Worm (Caenorhabditis elegans) whole organism, L4 larva: ENCODE results near the gene ztf-1.

Experiments used
- D1046.2 ChIP-seq: fragments of 200-800 bp; sonication (Bioruptor generic); IDR thresholded peaks from 2 replicates; pipeline ENCODE4 v1.3.6; 2022; ENCODE audit warnings: missing genetic modification characterization, missing compliant biosample characterization
- F37D6.2 ChIP-seq: sonication (generic microtip); optimal IDR thresholded peaks from 2 replicates; lab custom pipeline; 2016; ENCODE audit warnings: mild to moderate bottlenecking, missing genetic modification characterization, missing compliant biosample characterization
- F49E8.2 ChIP-seq: sonication (generic microtip); optimal IDR thresholded peaks from 2 replicates; lab custom pipeline; 2016; ENCODE audit warnings: missing compliant biosample characterization, mild to moderate bottlenecking, missing genetic modification characterization, borderline replicate concordance
- T20F7.1 ChIP-seq: fragments of 200-800 bp; sonication (Bioruptor generic); optimal IDR thresholded peaks from 2 replicates; lab custom pipeline; 2018; ENCODE audit warnings: mild to moderate bottlenecking, missing genetic modification characterization, missing compliant biosample characterization
- Y105C5A.15 ChIP-seq: fragments of 200-800 bp; sonication (Bioruptor generic); IDR thresholded peaks from 2 replicates; pipeline ENCODE4 v1.3.6; 2022; ENCODE audit warnings: missing genetic modification characterization, missing compliant biosample characterization
- Y5F2A.4 ChIP-seq: fragments of 200-800 bp; sonication (Bioruptor generic); optimal IDR thresholded peaks from 2 replicates; lab custom pipeline; 2018; ENCODE audit warnings: mild to moderate bottlenecking, missing genetic modification characterization, missing compliant biosample characterization
- aly-2 ChIP-seq: sonication (generic microtip); optimal IDR thresholded peaks from 2 replicates; lab custom pipeline; 2018; ENCODE audit warnings: missing biosample characterization, missing genetic modification characterization
- ama-1 ChIP-seq: fragments of 150-350 bp; optimal IDR thresholded peaks from 2 replicates; lab custom pipeline; 2014; ENCODE audit warnings: inconsistent platforms, mixed read lengths
- arid-1 ChIP-seq: fragments of 200-800 bp; sonication (Bioruptor generic); conservative IDR thresholded peaks from 2 replicates; pipeline ENCODE4 v1.3.6; 2022; ENCODE audit warnings: missing genetic modification reagents, missing genetic modification characterization, missing compliant biosample characterization
- ceh-28 ChIP-seq: fragments of 150-350 bp; optimal IDR thresholded peaks from 2 replicates; lab custom pipeline; 2014; ENCODE audit warnings: missing biosample characterization, missing genetic modification reagents, missing genetic modification characterization
- ceh-32 ChIP-seq: sonication (generic microtip); optimal IDR thresholded peaks from 2 replicates; lab custom pipeline; 2016; ENCODE audit warnings: mild to moderate bottlenecking, missing genetic modification characterization, missing compliant biosample characterization; ENCODE audit not compliant: poor library complexity
- ceh-62 ChIP-seq: sonication (generic microtip); optimal IDR thresholded peaks from 2 replicates; lab custom pipeline; 2017; ENCODE audit warnings: missing biosample characterization, missing genetic modification characterization
- daf-16 ChIP-seq, 3 experiments: sonication (generic microtip); optimal IDR thresholded peaks; 2 replicates each; lab custom pipeline; 2016 to 2017; ENCODE audit warnings: missing genetic modification characterization in 3 of 3, missing genetic modification reagents in 3 of 3, mild to moderate bottlenecking in 2 of 3, missing compliant biosample characterization in 2 of 3, missing biosample characterization in 1 of 3, moderate library complexity in 1 of 3
- dpl-1 ChIP-seq: fragments of 150-350 bp; optimal IDR thresholded peaks from 2 replicates; lab custom pipeline; 2014; ENCODE audit warnings: missing biosample characterization, missing genetic modification reagents, missing genetic modification characterization
- duxl-1 ChIP-seq: sonication (generic microtip); optimal IDR thresholded peaks from 2 replicates; lab custom pipeline; 2016; ENCODE audit warnings: mild to moderate bottlenecking, missing genetic modification characterization, moderate library complexity, missing compliant biosample characterization; ENCODE audit not compliant: poor library complexity
- egl-27 ChIP-seq: sonication (generic microtip); optimal IDR thresholded peaks from 3 replicates; lab custom pipeline; 2017; ENCODE audit warnings: missing biosample characterization, missing genetic modification reagents, missing genetic modification characterization
- egl-43 ChIP-seq: fragments of 200-800 bp; sonication (Bioruptor generic); IDR thresholded peaks from 2 replicates; pipeline ENCODE4 v1.3.6; 2022; ENCODE audit warnings: missing genetic modification reagents, missing genetic modification characterization, missing compliant biosample characterization
- fkh-10 ChIP-seq: fragments of 150-350 bp; optimal IDR thresholded peaks from 2 replicates; lab custom pipeline; 2014; ENCODE audit warnings: missing biosample characterization, missing genetic modification reagents, missing genetic modification characterization
- fos-1 ChIP-seq: fragments of 150-350 bp; optimal IDR thresholded peaks from 2 replicates; lab custom pipeline; 2014; ENCODE audit warnings: missing biosample characterization, missing genetic modification characterization
- gei-8 ChIP-seq: fragments of 200-800 bp; sonication (Bioruptor generic); optimal IDR thresholded peaks from 2 replicates; lab custom pipeline; 2018; ENCODE audit warnings: mild to moderate bottlenecking, missing genetic modification characterization, missing compliant biosample characterization
- hif-1 ChIP-seq, 2 experiments: sonication (generic microtip); optimal IDR thresholded peaks; 2 replicates each; lab custom pipeline; 2016 to 2017; ENCODE audit warnings: missing compliant biosample characterization in 2 of 2, missing genetic modification characterization in 2 of 2, missing genetic modification reagents in 2 of 2, missing genotype in 2 of 2, mild to moderate bottlenecking in 1 of 2
- hlh-30 ChIP-seq: sonication (generic microtip); optimal IDR thresholded peaks from 2 replicates; lab custom pipeline; 2017; ENCODE audit warnings: antibody characterized with exemption, mild to moderate bottlenecking, missing genetic modification characterization, missing compliant biosample characterization; ENCODE audit not compliant: insufficient read depth
- hmg-1.1 ChIP-seq: fragments of 200-800 bp; sonication (Bioruptor generic); IDR thresholded peaks from 2 replicates; pipeline ENCODE4 v1.3.6; 2022; ENCODE audit warnings: missing genetic modification reagents, missing genetic modification characterization, missing compliant biosample characterization
- lin-1 ChIP-seq: fragments of 200-800 bp; sonication (Bioruptor generic); IDR thresholded peaks from 2 replicates; pipeline ENCODE4 v1.3.6; 2022; ENCODE audit warnings: missing genetic modification reagents, missing genetic modification characterization, missing compliant biosample characterization
- lin-15B ChIP-seq: fragments of 150-350 bp; sonication (generic microtip); optimal IDR thresholded peaks from 3 replicates; lab custom pipeline; 2014; ENCODE audit warnings: missing biosample characterization, missing genetic modification characterization
- lin-38 ChIP-seq: fragments of 200-800 bp; sonication (Bioruptor generic); IDR thresholded peaks from 2 replicates; pipeline ENCODE4 v1.3.6; 2022; ENCODE audit warnings: missing genetic modification reagents, missing genetic modification characterization, missing compliant biosample characterization
- lin-39 ChIP-seq: fragments of 150-350 bp; optimal IDR thresholded peaks from 2 replicates; lab custom pipeline; 2014; ENCODE audit warnings: missing biosample characterization, missing genetic modification reagents, missing genetic modification characterization
- lir-3 ChIP-seq: sonication (generic microtip); optimal IDR thresholded peaks from 2 replicates; lab custom pipeline; 2016; ENCODE audit warnings: mild to moderate bottlenecking, missing genetic modification characterization, missing compliant biosample characterization
- lsy-2 ChIP-seq, 2 experiments: fragments of 150-350 bp in 1 of 2; sonication (generic microtip) in 1 of 2; optimal IDR thresholded peaks; 2 replicates each; lab custom pipeline; 2014 to 2017; ENCODE audit warnings: missing biosample characterization in 2 of 2, missing genetic modification characterization in 2 of 2
- mep-1 ChIP-seq: fragments of 150-350 bp; sonication (generic microtip); optimal IDR thresholded peaks from 3 replicates; lab custom pipeline; 2014; ENCODE audit warnings: missing biosample characterization, missing genetic modification characterization
- nhr-102 ChIP-seq: sonication (generic microtip); optimal IDR thresholded peaks from 2 replicates; lab custom pipeline; 2016; ENCODE audit warnings: mild to moderate bottlenecking, missing genetic modification characterization, moderate library complexity, missing compliant biosample characterization
- nhr-11 ChIP-seq: fragments of 150-350 bp; optimal IDR thresholded peaks from 2 replicates; lab custom pipeline; 2014; ENCODE audit warnings: missing biosample characterization, missing genetic modification characterization
- nhr-25 ChIP-seq: sonication (generic microtip); optimal IDR thresholded peaks from 2 replicates; lab custom pipeline; 2017; ENCODE audit warnings: missing genetic modification characterization, mild to moderate bottlenecking, missing compliant biosample characterization, antibody characterized with exemption, moderate library complexity, borderline replicate concordance; ENCODE audit not compliant: insufficient read depth
- nhr-41 ChIP-seq: fragments of 200-800 bp; sonication (Bioruptor generic); IDR thresholded peaks from 2 replicates; pipeline ENCODE4 v1.3.6; 2022; ENCODE audit warnings: missing genetic modification reagents, missing genetic modification characterization, missing compliant biosample characterization
- nhr-42 ChIP-seq: fragments of 200-800 bp; sonication (Bioruptor generic); IDR thresholded peaks from 2 replicates; pipeline ENCODE4 v1.3.6; 2022; ENCODE audit warnings: missing genetic modification characterization, missing compliant biosample characterization
- nhr-76 ChIP-seq: fragments of 150-350 bp; optimal IDR thresholded peaks from 2 replicates; lab custom pipeline; 2014; ENCODE audit warnings: missing biosample characterization, missing genetic modification characterization
- nhr-77 ChIP-seq: fragments of 150-350 bp; optimal IDR thresholded peaks from 2 replicates; lab custom pipeline; 2014; ENCODE audit warnings: missing biosample characterization, missing genetic modification characterization
- pha-4 ChIP-seq, 2 experiments: fragments of 150-350 bp in 1 of 2; fragments of 200-800 bp in 1 of 2; sonication (Bioruptor generic) in 1 of 2; IDR thresholded peaks in 1 of 2; optimal IDR thresholded peaks in 1 of 2; 2 replicates each; pipeline versions ENCODE4 v1.3.6 to Lab custom; 2014 to 2022; ENCODE audit warnings: missing genetic modification characterization in 2 of 2, missing genetic modification reagents in 2 of 2, missing biosample characterization in 1 of 2, missing compliant biosample characterization in 1 of 2
- pqm-1 ChIP-seq: sonication (generic microtip); optimal IDR thresholded peaks from 2 replicates; lab custom pipeline; 2017; ENCODE audit warnings: missing biosample characterization, missing genetic modification characterization
- rbr-2 ChIP-seq: sonication (generic microtip); optimal IDR thresholded peaks from 2 replicates; lab custom pipeline; 2016; ENCODE audit warnings: missing genotype, missing genetic modification characterization, missing compliant biosample characterization
- skn-1 ChIP-seq: fragments of 150-350 bp; optimal IDR thresholded peaks from 2 replicates; lab custom pipeline; 2014; ENCODE audit warnings: missing biosample characterization, missing genetic modification characterization
- spr-3 ChIP-seq: fragments of 200-800 bp; sonication (Bioruptor generic); optimal IDR thresholded peaks from 2 replicates; lab custom pipeline; 2018; ENCODE audit warnings: mild to moderate bottlenecking, missing genetic modification characterization, missing compliant biosample characterization
- tag-97 ChIP-seq: fragments of 200-800 bp; sonication (Bioruptor generic); IDR thresholded peaks from 2 replicates; pipeline ENCODE4 v1.3.6; 2022; ENCODE audit warnings: missing genetic modification characterization, missing compliant biosample characterization
- tra-1 ChIP-seq: fragments of 200-800 bp; sonication (Bioruptor generic); IDR thresholded peaks from 2 replicates; pipeline ENCODE4 v1.3.6; 2022; ENCODE audit warnings: missing genetic modification reagents, missing genetic modification characterization, missing compliant biosample characterization
- unc-39 ChIP-seq: sonication (generic microtip); optimal IDR thresholded peaks from 2 replicates; lab custom pipeline; 2017; ENCODE audit warnings: missing biosample characterization, missing genetic modification characterization
- unc-62 ChIP-seq, 3 experiments: fragments of 150-350 bp in 1 of 3; sonication (generic microtip); optimal IDR thresholded peaks in 2 of 3; peaks in 1 of 3; 1 replicate in 1 of 3; 2 replicates in 2 of 3; lab custom pipeline; 2014 to 2017; ENCODE audit warnings: missing biosample characterization in 3 of 3, missing genetic modification characterization in 3 of 3, missing genetic modification reagents in 3 of 3, missing genotype in 1 of 3
- zfp-2 ChIP-seq: sonication (generic microtip); optimal IDR thresholded peaks from 2 replicates; lab custom pipeline; 2016; ENCODE audit warnings: mild to moderate bottlenecking, missing genetic modification characterization, missing compliant biosample characterization
- zfp-3 ChIP-seq: fragments of 200-800 bp; sonication (Bioruptor generic); conservative IDR thresholded peaks from 2 replicates; pipeline ENCODE4 v1.3.6; 2022; ENCODE audit warnings: missing genetic modification reagents, missing genetic modification characterization, missing compliant biosample characterization
- zip-11 ChIP-seq: fragments of 200-800 bp; sonication (Bioruptor generic); IDR thresholded peaks from 2 replicates; pipeline ENCODE4 v1.3.6; 2022; ENCODE audit warnings: missing genetic modification characterization, missing compliant biosample characterization
- ztf-7 ChIP-seq: fragments of 150-350 bp; optimal IDR thresholded peaks from 2 replicates; lab custom pipeline; 2014; ENCODE audit warnings: missing biosample characterization, missing genetic modification characterization

The ztf-1 gene

ce11 chrIII:8767889-8768361 is 24.2 kb downstream of the ztf-1 start, which contains the start of gene mtss-1 (continued):
- TF ChIP-seq hif-1 (tag; optimal IDR thresholded peaks at IDR 0.05; lab: Kevin White, UChicago), result peak in 1 of 2 experiments; percentile 34
- TF ChIP-seq duxl-1 (tag; lab: Kevin White, UChicago), result peak; percentile 51
- TF ChIP-seq lin-39, result no peak
- TF ChIP-seq daf-16 (GFP tag; optimal IDR thresholded peaks at IDR 0.05; lab: Kevin White, UChicago), result no peak
- TF ChIP-seq daf-16 (tag; optimal IDR thresholded peaks at IDR 0.05; lab: Kevin White, UChicago), result peak; percentile 65
- TF ChIP-seq pha-4 (GFP tag; IDR thresholded peaks at IDR 0.05; lab: Robert Waterston, UW), result peak; percentile 39; the same call in 1 of the 2 replicates
- TF ChIP-seq pha-4 (tag; optimal IDR thresholded peaks at IDR 0.05; lab: Kevin White, UChicago), result no peak
- no peak for TF ChIP-seq D1046.2 (GFP tag; lab: Robert Waterston, UW)
- no peak for TF ChIP-seq nhr-41 (GFP tag; lab: Robert Waterston, UW)
- TF ChIP-seq rbr-2 (tag; lab: Kevin White, UChicago), result peak; percentile 26
- TF ChIP-seq nhr-102 (tag; lab: Kevin White, UChicago), result peak; percentile 43
- TF ChIP-seq unc-39 (tag; lab: Kevin White, UChicago), result no peak
- TF ChIP-seq fos-1 (tag; lab: Kevin White, UChicago), result no peak
- no peak for TF ChIP-seq egl-43 (GFP tag; lab: Robert Waterston, UW)
- no peak for TF ChIP-seq lin-15B
- TF ChIP-seq hmg-1.1 (GFP tag; lab: Robert Waterston, UW), result peak; percentile 65
- no peak for TF ChIP-seq nhr-25
- no peak for TF ChIP-seq pqm-1 (tag; lab: Kevin White, UChicago)
- TF ChIP-seq aly-2 (tag; lab: Kevin White, UChicago), result no peak
- TF ChIP-seq unc-62 (GFP tag; optimal IDR thresholded peaks at IDR 0.05 in 1 of 2; lab: Kevin White, UChicago), result no peak
- TF ChIP-seq unc-62 (tag; optimal IDR thresholded peaks at IDR 0.05; lab: Kevin White, UChicago), result no peak
- TF ChIP-seq ceh-28 (tag; lab: Kevin White, UChicago), result no peak
- no peak for TF ChIP-seq nhr-11 (tag; lab: Kevin White, UChicago)
- no peak for TF ChIP-seq nhr-76 (tag; lab: Kevin White, UChicago)
- TF ChIP-seq zfp-3 (GFP tag; lab: Robert Waterston, UW), result no peak
- no peak for TF ChIP-seq nhr-42 (GFP tag; lab: Robert Waterston, UW)
- TF ChIP-seq lir-3 (tag; lab: Kevin White, UChicago), result no peak
- peak; percentile 51 for TF ChIP-seq ztf-7 (tag; lab: Kevin White, UChicago)
- TF ChIP-seq F49E8.2, result no peak
- TF ChIP-seq ama-1 (lab: Kevin White, UChicago), result no peak
- no peak for TF ChIP-seq nhr-77 (tag; lab: Kevin White, UChicago)
- TF ChIP-seq lin-38 (GFP tag; lab: Robert Waterston, UW), result peak; percentile 67
- no peak for TF ChIP-seq lin-1 (GFP tag; lab: Robert Waterston, UW)
- no peak for TF ChIP-seq Y105C5A.15 (GFP tag; lab: Robert Waterston, UW)
- no peak for TF ChIP-seq spr-3 (GFP tag; lab: Kevin White, UChicago)
- TF ChIP-seq T20F7.1 (GFP tag; lab: Kevin White, UChicago), result peak; percentile 42
- TF ChIP-seq dpl-1 (GFP tag; lab: Kevin White, UChicago), result peak; percentile 50
- no peak for TF ChIP-seq tag-97
- no peak for TF ChIP-seq ceh-62
- no peak for TF ChIP-seq zip-11 (GFP tag; lab: Robert Waterston, UW)
- no peak for TF ChIP-seq egl-27 (tag; lab: Kevin White, UChicago)
- TF ChIP-seq F37D6.2, result no peak
- TF ChIP-seq mep-1 (tag; lab: Kevin White, UChicago), result peak; percentile 59
- no peak for TF ChIP-seq tra-1
- no peak for TF ChIP-seq fkh-10 (GFP tag; lab: Kevin White, UChicago)
- TF ChIP-seq arid-1 (GFP tag; lab: Robert Waterston, UW), result 0 out of 2 replicates have a peak, but pooled peaks have one; percentile 53
- no peak for TF ChIP-seq ceh-32 (tag; lab: Kevin White, UChicago)
- peak in 1 of 2 experiments; percentile 58 for TF ChIP-seq lsy-2 (tag; optimal IDR thresholded peaks at IDR 0.05; lab: Kevin White, UChicago)
- no peak for TF ChIP-seq gei-8
- TF ChIP-seq zfp-2 (tag; lab: Kevin White, UChicago), result no peak
- no peak for TF ChIP-seq Y5F2A.4 (GFP tag; lab: Kevin White, UChicago)
- peak; percentile 50 for TF ChIP-seq hlh-30 (tag; lab: Kevin White, UChicago)
- no peak for TF ChIP-seq skn-1 (tag; lab: Kevin White, UChicago)
